Fruit fly (Drosophila melanogaster) whole organism, adult: ENCODE measurements around the gene CG3702.
A peak's percentile ranks its signal among the peaks of the same experiment; 100 is the strongest.

Experiments
- CG11617 ChIP-seq: fragments of 200-800 bp; sonication (Bioruptor generic); optimal IDR thresholded peaks from 2 replicates; lab custom pipeline; 2017; ENCODE audit warnings: mild to moderate bottlenecking, missing biosample characterization, missing genetic modification reagents, missing genetic modification characterization
- CG1620 ChIP-seq: fragments of 200-800 bp; sonication (Bioruptor generic); optimal IDR thresholded peaks from 2 replicates; lab custom pipeline; 2016; ENCODE audit warnings: missing biosample characterization, missing genetic modification characterization
- CG33017 ChIP-seq: fragments of 200-800 bp; sonication (Bioruptor generic); optimal IDR thresholded peaks from 2 replicates; lab custom pipeline; 2018; ENCODE audit warnings: missing biosample characterization, mild to moderate bottlenecking, missing genetic modification characterization, moderate library complexity
- CG5204 ChIP-seq: fragments of 200-800 bp; sonication (Bioruptor generic); optimal IDR thresholded peaks from 2 replicates; lab custom pipeline; 2016; ENCODE audit warnings: missing biosample characterization, missing genetic modification characterization
- CG7101 ChIP-seq: fragments of 200-800 bp; sonication (Bioruptor generic); optimal IDR thresholded peaks from 2 replicates; lab custom pipeline; 2018; ENCODE audit warnings: missing biosample characterization, mild to moderate bottlenecking, missing genetic modification characterization, moderate library complexity
- Hr96 ChIP-seq: fragments of 200-800 bp; sonication (Bioruptor generic); optimal IDR thresholded peaks from 2 replicates; lab custom pipeline; 2016; ENCODE audit warnings: missing biosample characterization, missing genetic modification characterization
- Mnt ChIP-seq: fragments of 200-800 bp; sonication (Bioruptor generic); optimal IDR thresholded peaks from 2 replicates; lab custom pipeline; 2016; ENCODE audit warnings: missing biosample characterization, mild to moderate bottlenecking, missing genetic modification characterization
- bab1 ChIP-seq: fragments of 200-800 bp; sonication (Bioruptor generic); optimal IDR thresholded peaks from 3 replicates; lab custom pipeline; 2019; ENCODE audit warnings: missing biosample characterization, mild to moderate bottlenecking, missing genetic modification characterization, moderate library complexity
- cic ChIP-seq: fragments of 200-800 bp; sonication (Bioruptor generic); optimal IDR thresholded peaks from 2 replicates; lab custom pipeline; 2017; ENCODE audit warnings: missing biosample characterization, mild to moderate bottlenecking, missing genetic modification characterization, moderate library complexity
- cnc ChIP-seq, 2 experiments: fragments of >200 bp; optimal IDR thresholded peaks; 2 replicates each; lab custom pipeline; 2017
- kay ChIP-seq: fragments of 200-800 bp; sonication (Bioruptor generic); peaks from one replicate; lab custom pipeline; 2016; ENCODE audit warnings: missing biosample characterization, missing genetic modification characterization, borderline replicate concordance
- ovo ChIP-seq: fragments of 200-800 bp; sonication (Bioruptor generic); optimal IDR thresholded peaks from 2 replicates; lab custom pipeline; 2016; ENCODE audit warnings: missing biosample characterization, missing genetic modification characterization
- pad ChIP-seq: fragments of 200-800 bp; sonication (Bioruptor generic); optimal IDR thresholded peaks from 3 replicates; lab custom pipeline; 2017; ENCODE audit warnings: missing biosample characterization, missing genetic modification characterization, mild to moderate bottlenecking, moderate library complexity, missing genetic modification reagents
- toe ChIP-seq: fragments of 200-800 bp; sonication (Bioruptor generic); optimal IDR thresholded peaks from 2 replicates; lab custom pipeline; 2016; ENCODE audit warnings: missing biosample characterization, missing genetic modification characterization

Gene CG3702

DNA sequence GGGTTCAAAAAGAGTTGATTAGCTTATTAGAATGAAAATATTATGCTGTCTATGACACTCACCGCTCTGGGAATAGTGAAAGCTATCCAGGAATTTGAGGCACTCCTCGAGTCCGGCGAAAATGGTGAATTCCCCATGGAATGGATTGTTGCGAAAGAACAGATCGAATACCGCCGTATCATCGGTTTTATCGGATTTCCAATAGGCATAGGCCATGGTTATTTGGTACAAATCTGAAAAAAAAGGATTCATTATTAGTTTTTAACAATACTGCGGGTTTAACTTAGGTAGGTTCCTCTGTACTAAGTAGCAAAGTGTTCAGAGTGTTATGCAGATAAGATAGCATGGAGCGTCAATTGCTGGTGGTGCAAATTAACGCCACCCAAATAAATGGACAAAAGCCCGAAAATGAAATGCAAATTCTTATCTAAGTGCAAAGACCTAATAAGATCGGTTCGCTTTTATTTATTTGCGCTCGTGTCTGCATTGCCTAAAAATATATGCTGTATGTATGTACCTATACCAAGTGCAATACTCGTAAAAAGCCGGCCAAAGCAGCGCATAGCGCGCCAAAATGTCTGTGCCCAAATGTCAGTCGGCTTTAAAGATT lies 31.1 kb downstream of the CG3702 start:
- TF ChIP-seq CG7101 (tag; lab: Kevin White, UChicago): no peak
- no peak for TF ChIP-seq kay

DNA sequence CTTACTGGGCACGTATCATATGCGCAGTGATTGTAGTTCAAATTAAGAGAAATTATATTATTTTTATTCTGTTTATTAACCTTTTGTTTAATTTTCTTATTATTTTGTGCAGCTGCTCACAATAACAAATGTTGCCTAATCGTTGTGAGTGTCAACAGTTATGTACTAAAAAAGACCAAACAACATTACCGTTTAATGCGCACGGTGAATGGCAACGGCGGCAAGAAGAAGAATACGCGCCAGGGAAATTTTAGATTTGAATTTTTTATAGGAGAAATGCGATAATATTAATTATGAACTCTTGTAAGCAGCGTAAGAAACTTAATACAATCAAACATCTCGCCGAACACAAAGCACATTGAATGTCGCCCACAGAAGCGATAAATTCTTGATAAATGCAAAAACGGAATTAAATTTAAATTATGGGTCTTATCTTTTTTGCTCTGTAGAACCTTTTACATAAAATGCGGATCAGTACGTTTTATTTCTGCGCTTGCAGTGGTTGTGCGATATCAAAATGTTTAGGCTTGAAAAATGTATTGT lies 39.2 kb downstream of the CG3702 start, which contains the start of the genes Tbcc and lectin-24Db:
Gene Tbcc, minus strand, starts transcription at position 163 of the 543 bp plus-strand sequence.
Gene lectin-24Db, plus strand, starts transcription at position 493 of the 543 bp plus-strand sequence.
- TF ChIP-seq ovo (GFP tag; lab: Kevin White, UChicago): peak; percentile 60
- no peak for TF ChIP-seq CG11617 (GFP tag; lab: Kevin White, UChicago)
- peak; percentile 21 for TF ChIP-seq Mnt (GFP tag; lab: Kevin White, UChicago)
- TF ChIP-seq CG7101 (tag; lab: Kevin White, UChicago): no peak
- peak; percentile 92 for TF ChIP-seq kay
- TF ChIP-seq CG33017 (tag; lab: Kevin White, UChicago): no peak
- no peak for TF ChIP-seq CG5204 (GFP tag; lab: Kevin White, UChicago)
- no peak for TF ChIP-seq bab1 (GFP tag; lab: Kevin White, UChicago)
- TF ChIP-seq pad (GFP tag; lab: Kevin White, UChicago): no peak
- no peak for TF ChIP-seq Hr96 (GFP tag; lab: Kevin White, UChicago)
- TF ChIP-seq cnc (optimal IDR thresholded peaks at IDR 0.05; lab: Kevin White, UChicago): no peak
- TF ChIP-seq CG1620 (GFP tag; lab: Kevin White, UChicago): no peak
- TF ChIP-seq toe (GFP tag; lab: Kevin White, UChicago): no peak

DNA sequence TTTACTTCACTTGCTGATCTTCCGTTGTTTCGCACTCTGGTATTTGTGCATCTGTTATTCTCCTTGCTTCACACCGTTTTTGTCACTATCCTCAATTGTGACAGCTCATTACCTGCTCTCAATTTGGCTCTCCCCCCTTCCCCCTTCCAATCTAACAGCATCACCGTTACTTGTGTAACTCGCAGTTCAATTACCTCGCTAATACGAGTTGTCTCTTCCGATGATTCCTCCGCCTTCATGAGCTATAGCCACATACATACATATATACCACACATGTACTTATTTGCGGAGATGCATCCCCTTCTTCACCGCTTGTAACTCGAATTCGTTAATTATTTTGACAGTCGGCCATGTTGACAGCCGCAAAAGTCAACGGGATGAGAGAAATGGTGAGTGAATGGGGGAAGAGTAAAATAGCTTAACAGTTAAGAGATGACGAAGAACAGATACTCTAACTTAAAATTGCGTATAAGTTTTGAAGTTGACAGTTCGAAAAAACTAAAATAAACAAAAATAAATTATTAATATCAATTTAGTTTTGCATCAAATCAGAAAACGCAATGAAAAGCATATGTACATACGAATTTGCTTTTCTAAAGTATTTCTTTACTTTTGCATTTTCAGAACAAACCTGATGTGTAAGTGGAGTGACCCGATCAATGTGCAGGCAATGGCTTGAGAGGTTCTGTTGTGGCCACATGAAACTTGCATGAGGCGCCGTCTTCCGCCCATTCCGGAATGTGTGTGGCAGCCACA lies 41.5 kb downstream of the CG3702 start:
- TF ChIP-seq CG7101 (tag; lab: Kevin White, UChicago): peak; percentile 18
- TF ChIP-seq cic (GFP tag; lab: Kevin White, UChicago): no peak
- TF ChIP-seq bab1 (GFP tag; lab: Kevin White, UChicago): peak; percentile 15
- no peak for TF ChIP-seq CG1620 (GFP tag; lab: Kevin White, UChicago)
- TF ChIP-seq CG5204 (GFP tag; lab: Kevin White, UChicago): no peak
- TF ChIP-seq ovo (GFP tag; lab: Kevin White, UChicago): peak; percentile 40
- TF ChIP-seq pad (GFP tag; lab: Kevin White, UChicago): peak; percentile 95
- no peak for TF ChIP-seq CG11617 (GFP tag; lab: Kevin White, UChicago)

DNA sequence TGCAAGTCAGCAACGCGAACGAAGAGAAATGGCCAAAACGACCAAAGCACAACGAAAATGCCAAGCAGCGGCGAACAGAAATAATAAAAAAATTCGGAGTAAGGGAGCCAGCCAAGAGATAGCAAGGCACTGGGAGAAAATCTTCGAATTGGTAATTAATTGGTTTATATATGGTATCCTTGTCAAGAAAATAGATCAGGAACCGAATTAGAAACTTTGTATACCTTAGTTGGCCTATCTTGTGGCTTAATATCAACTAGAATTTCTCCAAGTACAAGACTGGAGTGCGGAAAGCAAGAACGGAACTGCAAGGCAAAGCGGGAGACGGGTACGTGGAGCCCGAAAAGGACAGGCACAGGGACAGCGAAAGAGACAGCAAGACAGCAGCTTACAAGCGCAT lies 46.9 kb downstream of the CG3702 start:
- TF ChIP-seq CG33017 (tag; lab: Kevin White, UChicago): no peak
- no peak for TF ChIP-seq CG7101 (tag; lab: Kevin White, UChicago)
- TF ChIP-seq CG5204 (GFP tag; lab: Kevin White, UChicago): no peak

DNA sequence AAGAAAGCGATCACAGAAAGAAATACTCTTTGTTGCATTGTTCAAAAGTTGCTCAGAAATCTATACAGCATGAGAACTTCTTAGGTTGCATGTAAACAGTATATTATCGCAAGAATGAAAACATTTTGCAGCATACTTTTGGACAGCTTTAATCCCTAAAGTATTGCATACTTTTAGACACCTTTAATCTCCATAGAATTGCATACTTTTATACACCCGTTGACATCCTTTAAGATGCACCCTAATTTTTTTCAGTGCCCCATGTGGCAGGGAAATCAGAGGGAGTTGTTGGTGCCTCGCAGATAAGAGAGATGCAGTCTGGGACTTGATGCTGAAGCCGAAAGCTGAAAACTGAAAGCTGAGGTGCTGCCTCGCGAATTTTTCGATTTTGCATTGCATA lies 47.5 kb downstream of the CG3702 start:
- TF ChIP-seq CG5204 (GFP tag; lab: Kevin White, UChicago) (no peak), cnc (optimal IDR thresholded peaks at IDR 0.05; lab: Kevin White, UChicago) (no peak), CG33017 (tag; lab: Kevin White, UChicago) (no peak)
